Fruit fly (Drosophila melanogaster) whole organism, prepupa: ENCODE data around the gene CG31380.

Experiments
- CG15336 ChIP-seq: fragments of 200-800 bp; sonication (Bioruptor generic); IDR thresholded peaks from 2 replicates; pipeline ENCODE4 v1.3.6; 2022; ENCODE audit warnings: missing biosample characterization, missing genetic modification characterization
- CG6276 ChIP-seq: fragments of 200-800 bp; sonication (Bioruptor generic); optimal IDR thresholded peaks from 2 replicates; lab custom pipeline; 2017; ENCODE audit warnings: missing biosample characterization, mild to moderate bottlenecking, missing genetic modification characterization
- CG6808 ChIP-seq: fragments of 200-800 bp; sonication (Bioruptor generic); optimal IDR thresholded peaks from 3 replicates; lab custom pipeline; 2017; ENCODE audit warnings: missing biosample characterization, missing genetic modification characterization, mild to moderate bottlenecking, moderate library complexity, missing genetic modification reagents
- CG6854 ChIP-seq: fragments of 200-800 bp; sonication (Bioruptor generic); optimal IDR thresholded peaks from 2 replicates; lab custom pipeline; 2017; ENCODE audit warnings: missing biosample characterization, mild to moderate bottlenecking, missing genetic modification characterization
- CG8119 ChIP-seq: fragments of 200-800 bp; sonication (Bioruptor generic); IDR thresholded peaks from 3 replicates; pipeline ENCODE4 v1.3.6; 2022; ENCODE audit warnings: missing biosample characterization, missing genetic modification characterization
- CG9139 ChIP-seq: fragments of 200-800 bp; sonication (Bioruptor generic); optimal IDR thresholded peaks from 3 replicates; lab custom pipeline; 2017; ENCODE audit warnings: missing biosample characterization, mild to moderate bottlenecking, missing genetic modification characterization
- Ets96B ChIP-seq: fragments of 200-800 bp; optimal IDR thresholded peaks from 2 replicates; lab custom pipeline; 2019; ENCODE audit warnings: missing biosample characterization, mild to moderate bottlenecking, missing genetic modification characterization, moderate library complexity
- fkh ChIP-seq: fragments of 200-800 bp; sonication (Bioruptor generic); optimal IDR thresholded peaks from 3 replicates; lab custom pipeline; 2017; ENCODE audit warnings: missing biosample characterization, mild to moderate bottlenecking, missing genetic modification characterization, moderate library complexity
- net ChIP-seq: fragments of 200-800 bp; sonication (Bioruptor generic); optimal IDR thresholded peaks from 3 replicates; lab custom pipeline; 2016; ENCODE audit warnings: missing biosample characterization, missing genetic modification characterization
- topi ChIP-seq: fragments of 200-800 bp; sonication (Bioruptor generic); optimal IDR thresholded peaks from 3 replicates; lab custom pipeline; 2016; ENCODE audit warnings: missing biosample characterization, missing genetic modification characterization

dm6 chr3R:25776137-25776536 is 13.1 kb downstream of the CG31380 start, which contains the start of gene CG17196:
- no peak for TF ChIP-seq CG15336 (GFP tag; lab: Robert Waterston, UW)
- TF ChIP-seq net, result no peak
- TF ChIP-seq CG6276 (GFP tag; lab: Kevin White, UChicago), result no peak
- TF ChIP-seq CG6808 (GFP tag; lab: Kevin White, UChicago), result no peak
- no peak for TF ChIP-seq CG9139 (GFP tag; lab: Kevin White, UChicago)
- no peak for TF ChIP-seq CG6854 (GFP tag; lab: Kevin White, UChicago)
- no peak for TF ChIP-seq Ets96B (tag; lab: Kevin White, UChicago)
- TF ChIP-seq CG8119, result no peak
- no peak for TF ChIP-seq topi (GFP tag; lab: Kevin White, UChicago)
- no peak for TF ChIP-seq fkh
